Worm (Caenorhabditis elegans): Measurements from ENCODE around the gene Y119D3B.14.
A peak's percentile ranks its signal among the peaks of the same experiment; 100 is the strongest.

The Y119D3B.14 gene

DNA sequence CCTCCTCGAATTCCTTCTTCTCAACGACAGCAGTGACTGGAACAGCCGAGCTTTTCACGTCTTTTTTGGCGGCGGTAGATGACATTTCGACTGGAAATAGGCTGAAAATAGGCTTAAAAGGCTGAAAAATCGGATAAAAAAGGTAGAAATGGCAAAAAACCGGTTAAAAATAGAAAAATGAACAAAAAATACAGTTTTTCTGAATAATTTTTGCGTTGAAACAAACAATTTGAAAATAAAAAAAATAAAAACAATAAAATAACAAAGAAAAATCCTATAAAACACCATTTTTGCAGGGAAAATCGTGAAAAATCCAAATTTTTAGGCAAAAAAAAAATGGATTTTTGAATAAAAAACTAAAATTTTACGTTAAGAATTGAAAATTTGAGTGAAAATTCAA lies 2.6 kb upstream of the Y119D3B.14 start, which contains the start of gene dss-1:
TSS of gene dss-1 (minus strand) at position 101 of the 400 bp plus-strand sequence.
- TF ChIP-seq dve-1 (tag; optimal IDR thresholded peaks at IDR 0.05; ENCODE audit: insufficient read depth) (no peak), pha-4 (GFP tag; IDR thresholded peaks at IDR 0.05) (no peak), pha-4 (tag; optimal IDR thresholded peaks at IDR 0.05) (no peak), egl-43 (GFP tag; IDR thresholded peaks at IDR 0.05) (no peak), unc-39 (tag; optimal IDR thresholded peaks at IDR 0.05) (no peak), unc-62 (GFP tag; optimal IDR thresholded peaks at IDR 0.05 in 1 of 2) (no peak), unc-62 (tag; optimal IDR thresholded peaks at IDR 0.05) (no peak), ceh-32 (tag; optimal IDR thresholded peaks at IDR 0.05; ENCODE audit: poor library complexity) (no peak)

- no peak for TF ChIP-seq dmd-6 (GFP tag; IDR thresholded peaks at IDR 0.05)
- no peak for TF ChIP-seq nhr-6 (tag; optimal IDR thresholded peaks at IDR 0.05)
- no peak for TF ChIP-seq lin-29 (GFP tag; IDR thresholded peaks at IDR 0.05)
Observed at ce11 chrIII:1181756-1182155, 11.9 kb downstream of the Y119D3B.14 start, which contains the start of gene nspg-8. Gene nspg-8, plus strand, starts transcription at chrIII:1182056.

DNA sequence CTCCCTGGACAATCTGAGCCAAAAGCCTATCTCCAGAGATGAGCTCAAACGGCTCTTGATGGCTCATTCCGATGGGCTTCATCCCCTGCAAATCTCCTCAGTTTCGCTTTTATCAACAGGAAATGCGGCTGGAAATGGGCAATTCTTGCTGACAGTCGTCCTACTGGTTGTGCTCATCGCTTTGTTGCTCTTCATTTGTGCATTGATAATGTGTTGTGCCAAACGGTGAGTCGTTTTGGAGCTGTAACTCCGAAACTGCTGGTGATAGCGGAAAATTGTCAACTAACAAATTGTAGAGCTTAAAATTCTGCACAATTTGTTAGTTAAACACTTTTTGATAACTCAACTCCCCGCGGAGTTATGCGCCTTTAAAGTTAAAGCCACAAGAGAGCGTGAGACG lies 14.6 kb downstream of the Y119D3B.14 start:
- TF ChIP-seq Y5F2A.4 (GFP tag; optimal IDR thresholded peaks at IDR 0.05) (no peak), mxl-2 (GFP tag; conservative IDR thresholded peaks at IDR 0.05) (no peak), fkh-10 (GFP tag; optimal IDR thresholded peaks at IDR 0.05) (no peak), zfp-3 (GFP tag; conservative IDR thresholded peaks at IDR 0.05) (no peak), daf-19 (GFP tag; conservative IDR thresholded peaks at IDR 0.05) (no peak), aha-1 (tag) (peak; percentile 91), fos-1 (tag; optimal IDR thresholded peaks at IDR 0.05) (no peak)

DNA sequence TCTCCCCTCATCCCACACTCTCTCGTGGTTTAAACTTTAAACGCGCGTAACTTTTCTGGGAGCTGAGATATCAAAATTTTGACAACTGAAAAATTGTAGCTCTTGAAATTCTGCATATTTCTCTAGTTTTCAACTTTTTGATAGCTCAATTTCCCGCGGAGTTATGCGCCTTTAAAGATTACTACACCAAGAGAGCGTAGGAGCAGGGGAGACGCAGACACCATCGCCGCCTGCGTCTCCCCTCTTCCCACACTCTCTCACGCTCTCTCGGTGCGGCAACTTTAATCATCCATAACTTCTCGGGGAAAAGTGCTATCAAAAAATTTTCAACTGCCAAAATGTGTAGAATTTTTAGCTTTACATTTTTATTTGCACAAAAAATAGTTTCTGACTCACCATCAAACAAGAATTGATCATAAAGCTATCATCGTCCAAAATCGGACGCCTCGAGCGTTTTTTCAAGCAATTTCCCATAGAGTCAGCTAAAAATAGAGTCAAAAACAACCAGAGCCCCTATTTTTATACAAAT lies 17.5 kb downstream of the Y119D3B.14 start, which contains the start of gene eak-3:
TSS of gene eak-3 (minus strand) at position 479 of the 529 bp plus-strand sequence.
- TF ChIP-seq zfp-2 (tag; optimal IDR thresholded peaks at IDR 0.05) (no peak), nhr-28 (tag; optimal IDR thresholded peaks at IDR 0.05) (no peak), lir-3 (tag; optimal IDR thresholded peaks at IDR 0.05) (no peak), madf-5 (GFP tag; IDR thresholded peaks at IDR 0.05) (no peak), nhr-10 (tag; optimal IDR thresholded peaks at IDR 0.05) (no peak), cey-2 (tag; optimal IDR thresholded peaks at IDR 0.05; ENCODE audit: borderline replicate concordance, insufficient read depth) (no peak), R02D3.7 (tag; optimal IDR thresholded peaks at IDR 0.05) (no peak), ceh-82 (tag; optimal IDR thresholded peaks at IDR 0.05) (no peak), pha-4 (GFP tag; IDR thresholded peaks at IDR 0.05) (no peak), pha-4 (tag; optimal IDR thresholded peaks at IDR 0.05) (no peak), fos-1 (tag; optimal IDR thresholded peaks at IDR 0.05) (no peak), snpc-4 (tag; optimal IDR thresholded peaks at IDR 0.05) (no peak), aly-2 (tag; optimal IDR thresholded peaks at IDR 0.05) (no peak), ctbp-1 (GFP tag; IDR thresholded peaks at IDR 0.05) (no peak), hlh-11 (tag; optimal IDR thresholded peaks at IDR 0.05) (no peak)

- TF ChIP-seq tra-1 (GFP tag; IDR thresholded peaks at IDR 0.05): no peak
- peak; percentile 75 for TF ChIP-seq aha-1 (tag)
Observed at ce11 chrIII:1173331-1173730, 20.3 kb downstream of the Y119D3B.14 start.

DNA sequence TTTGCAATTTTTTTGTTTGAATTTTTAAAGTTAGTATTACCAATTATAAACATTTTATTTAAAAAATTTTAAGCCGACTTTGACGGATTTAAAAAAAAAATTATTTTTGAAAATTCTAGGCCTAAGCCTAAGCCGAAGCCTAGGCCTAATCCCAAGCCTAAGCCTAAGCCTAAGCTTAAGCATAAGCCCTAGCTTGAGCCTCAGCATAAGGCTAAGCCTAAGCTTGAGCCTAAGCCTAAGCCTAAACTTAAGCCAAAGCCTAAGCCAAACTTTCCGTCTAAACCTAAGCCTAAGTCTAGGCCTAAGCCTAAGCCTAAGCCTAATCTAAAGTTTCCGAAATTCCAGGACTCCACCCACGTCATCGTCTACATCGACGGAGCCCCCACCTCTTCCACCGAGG lies 24.0 kb downstream of the Y119D3B.14 start:
- no peak for TF ChIP-seq nhr-237 (tag; optimal IDR thresholded peaks at IDR 0.05)
- TF ChIP-seq zfp-2 (tag; optimal IDR thresholded peaks at IDR 0.05): no peak
- TF ChIP-seq lin-15B (tag; optimal IDR thresholded peaks at IDR 0.05): no peak
- no peak for TF ChIP-seq nhr-28 (tag; optimal IDR thresholded peaks at IDR 0.05)
- TF ChIP-seq ceh-44 (GFP tag; IDR thresholded peaks at IDR 0.05): no peak
- TF ChIP-seq mxl-2 (GFP tag; conservative IDR thresholded peaks at IDR 0.05): no peak
- TF ChIP-seq F37D6.2 (tag; optimal IDR thresholded peaks at IDR 0.05): no peak
- no peak for TF ChIP-seq mdl-1 (tag; optimal IDR thresholded peaks at IDR 0.05)
- TF ChIP-seq F10B5.3 (tag; optimal IDR thresholded peaks at IDR 0.05): no peak
- TF ChIP-seq nhr-41 (GFP tag; IDR thresholded peaks at IDR 0.05): no peak
- TF ChIP-seq unc-39 (tag; optimal IDR thresholded peaks at IDR 0.05): no peak
- no peak for TF ChIP-seq skn-1 (tag; optimal IDR thresholded peaks at IDR 0.05)
- no peak for TF ChIP-seq ceh-32 (tag; optimal IDR thresholded peaks at IDR 0.05; ENCODE audit: poor library complexity)
- TF ChIP-seq snpc-4 (tag; optimal IDR thresholded peaks at IDR 0.05): no peak
- no peak for TF ChIP-seq ceh-28 (tag; optimal IDR thresholded peaks at IDR 0.05)
- no peak for TF ChIP-seq daf-16 (GFP tag; optimal IDR thresholded peaks at IDR 0.05)
- no peak for TF ChIP-seq daf-16 (tag; optimal IDR thresholded peaks at IDR 0.05)
- no peak for TF ChIP-seq lin-38 (GFP tag; IDR thresholded peaks at IDR 0.05)
